Fruit fly (Drosophila melanogaster): Measurements from ENCODE around the gene CG14135.

DNA sequence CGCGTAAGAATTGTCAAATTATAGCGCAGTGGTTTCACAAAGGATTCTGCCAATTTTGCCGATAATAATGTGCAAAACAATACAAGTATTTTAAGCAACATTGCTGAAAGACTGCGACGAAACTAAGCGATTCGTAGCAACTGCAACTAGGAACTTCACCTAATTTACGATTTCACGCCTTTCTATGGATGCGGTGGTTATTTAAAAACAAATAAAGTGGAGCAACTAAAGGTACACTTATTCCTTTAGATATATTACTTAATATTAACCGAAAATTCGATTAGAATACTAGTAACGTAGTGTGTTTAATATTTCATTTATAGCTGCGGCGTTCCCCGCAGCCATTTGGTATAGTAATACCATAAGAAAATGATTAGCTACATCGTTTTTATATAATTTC lies 45.4 kb upstream of the CG14135 start, which contains the start of gene CG6071:
- no peak for TF ChIP-seq achi (GFP tag; optimal IDR thresholded peaks at IDR 0.05)
- TF ChIP-seq CG32006 (GFP tag; optimal IDR thresholded peaks at IDR 0.05), result no peak

Data from whole organism, prepupa.